Worm (Caenorhabditis elegans): ENCODE measurements around the gene unc-69.

Gene unc-69

DNA sequence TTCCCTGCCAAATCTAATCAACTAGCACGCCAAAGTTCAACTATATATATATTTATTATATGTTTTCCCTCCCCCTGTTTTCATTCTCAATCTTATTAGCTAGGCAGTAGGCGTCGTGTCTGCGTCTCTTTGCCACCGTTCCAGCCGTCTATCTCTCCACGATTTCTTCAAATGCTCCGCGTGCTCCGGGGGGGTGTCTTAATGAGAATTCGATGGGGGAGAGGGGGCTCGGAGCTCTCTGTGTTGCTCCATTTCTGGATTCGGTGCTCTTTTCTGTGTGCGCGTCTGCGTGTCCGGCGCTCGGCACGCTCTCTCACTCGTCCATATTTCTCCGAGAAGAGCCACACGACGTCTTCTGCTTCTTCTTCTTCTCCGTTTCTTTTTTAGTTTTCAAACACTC, 34.5 kb upstream of the unc-69 start (continued):
- no peak for TF ChIP-seq snpc-4 (GFP tag; optimal IDR thresholded peaks at IDR 0.05)
- TF ChIP-seq snpc-4 (tag; optimal IDR thresholded peaks at IDR 0.05): peak in 1 of 4 experiments; percentile 16
- TF ChIP-seq Y56A3A.18 (GFP tag; IDR thresholded peaks at IDR 0.05): no peak
- TF ChIP-seq ztf-22 (GFP tag; optimal IDR thresholded peaks at IDR 0.05): peak; percentile 58
- TF ChIP-seq bed-1 (GFP tag; IDR thresholded peaks at IDR 0.05): no peak
- no peak for TF ChIP-seq ztf-3 (GFP tag; optimal IDR thresholded peaks at IDR 0.05)
- no peak for TF ChIP-seq nhr-179 (tag; optimal IDR thresholded peaks at IDR 0.05)
- no peak for TF ChIP-seq sdz-38 (tag; optimal IDR thresholded peaks at IDR 0.05)
- no peak for TF ChIP-seq Y53F4B.3 (GFP tag; IDR thresholded peaks at IDR 0.05)
- no peak for TF ChIP-seq nfya-2 (GFP tag; IDR thresholded peaks at IDR 0.05)
- no peak for TF ChIP-seq F57A8.1 (GFP tag; optimal IDR thresholded peaks at IDR 0.05)
- TF ChIP-seq D2030.7 (GFP tag; IDR thresholded peaks at IDR 0.05): no peak
- TF ChIP-seq madf-6 (GFP tag; IDR thresholded peaks at IDR 0.05): no peak
- no peak for TF ChIP-seq tbp1 (GFP tag; optimal IDR thresholded peaks at IDR 0.05)
- TF ChIP-seq lsl-1 (GFP tag; optimal IDR thresholded peaks at IDR 0.05): no peak
- no peak for TF ChIP-seq C06A6.2 (GFP tag; conservative IDR thresholded peaks at IDR 0.05)
- TF ChIP-seq ekl-4 (GFP tag; IDR thresholded peaks at IDR 0.05): no peak
- no peak for TF ChIP-seq nhr-27 (tag; optimal IDR thresholded peaks at IDR 0.05)
- TF ChIP-seq nfya-1 (tag; optimal IDR thresholded peaks at IDR 0.05; ENCODE audit: borderline replicate concordance, insufficient read depth): no peak
- no peak for TF ChIP-seq snpc-1.1 (tag; optimal IDR thresholded peaks at IDR 0.05; ENCODE audit: insufficient read depth)
- TF ChIP-seq mes-4 (tag; optimal IDR thresholded peaks at IDR 0.05): no peak
- no peak for TF ChIP-seq Y67H2A.10 (GFP tag; conservative IDR thresholded peaks at IDR 0.05)
- TF ChIP-seq tbx-9 (tag; optimal IDR thresholded peaks at IDR 0.05; ENCODE audit: borderline replicate concordance): no peak
- TF ChIP-seq mcd-1 (GFP tag; IDR thresholded peaks at IDR 0.05): peak; percentile 52
- TF ChIP-seq nhr-120 (GFP tag; IDR thresholded peaks at IDR 0.05): no peak
- TF ChIP-seq B0035.1 (tag; optimal IDR thresholded peaks at IDR 0.05): no peak
- TF ChIP-seq lir-1 (GFP tag; conservative IDR thresholded peaks at IDR 0.05): no peak
- TF ChIP-seq let-526 (GFP tag; IDR thresholded peaks at IDR 0.05): no peak
- no peak for TF ChIP-seq lag-1 (GFP tag; IDR thresholded peaks at IDR 0.05)
- no peak for TF ChIP-seq ztf-25 (GFP tag; IDR thresholded peaks at IDR 0.05)
- TF ChIP-seq attf-3 (GFP tag; conservative IDR thresholded peaks at IDR 0.05): no peak
- TF ChIP-seq ceh-40 (GFP tag; IDR thresholded peaks at IDR 0.05): no peak
- no peak for TF ChIP-seq madf-8 (GFP tag; conservative IDR thresholded peaks at IDR 0.05)
- TF ChIP-seq unc-62 (GFP tag; optimal IDR thresholded peaks at IDR 0.05): no peak
- TF ChIP-seq pbrm-1 (GFP tag; IDR thresholded peaks at IDR 0.05): no peak
- no peak for TF ChIP-seq F23B12.7 (tag; optimal IDR thresholded peaks at IDR 0.05; ENCODE audit: insufficient read depth)
- TF ChIP-seq T07F8.4 (tag; optimal IDR thresholded peaks at IDR 0.05): no peak
- TF ChIP-seq akir-1 (GFP tag; optimal IDR thresholded peaks at IDR 0.05): no peak
- TF ChIP-seq hrde-1 (tag; optimal IDR thresholded peaks at IDR 0.05; ENCODE audit: borderline replicate concordance): no peak
- TF ChIP-seq lin-54 (GFP tag; optimal IDR thresholded peaks at IDR 0.05): no peak
- TF ChIP-seq nhr-90 (tag; optimal IDR thresholded peaks at IDR 0.05): no peak
- no peak for TF ChIP-seq B0019.2 (GFP tag; conservative IDR thresholded peaks at IDR 0.05)
- no peak for TF ChIP-seq snpc-1.3 (tag; optimal IDR thresholded peaks at IDR 0.05; ENCODE audit: insufficient read depth)
- TF ChIP-seq rpc-1 (optimal IDR thresholded peaks at IDR 0.05): no peak
- no peak for TF ChIP-seq rpc-1 (tag; optimal IDR thresholded peaks at IDR 0.05)
- no peak for TF ChIP-seq mxl-1 (tag; optimal IDR thresholded peaks at IDR 0.05)
- no peak for TF ChIP-seq ztf-18 (tag; optimal IDR thresholded peaks at IDR 0.05)
- TF ChIP-seq repo-1 (tag; optimal IDR thresholded peaks at IDR 0.05): no peak
- no peak for TF ChIP-seq pha-4 (tag; optimal IDR thresholded peaks at IDR 0.05)
- no peak for TF ChIP-seq hsf-1 (GFP tag; IDR thresholded peaks at IDR 0.05)

Measured in whole organism, young adult.